Worm (Caenorhabditis elegans) whole organism, midembryonic: ENCODE data around the gene T27E7.3.

Experiments used
- T22C8.4 ChIP-seq: fragments of 200-800 bp; sonication (Bioruptor generic); IDR thresholded peaks from 2 replicates; pipeline ENCODE4 v1.3.6; 2022; ENCODE audit warnings: missing genetic modification characterization, missing compliant biosample characterization
- cog-1 ChIP-seq: sonication (generic microtip); optimal IDR thresholded peaks from 2 replicates; lab custom pipeline; 2016; ENCODE audit warnings: missing genetic modification characterization, missing compliant biosample characterization
- flt-1 ChIP-seq: fragments of 200-800 bp; sonication (Bioruptor generic); IDR thresholded peaks from 2 replicates; pipeline ENCODE4 v1.3.6; 2022; ENCODE audit warnings: missing genetic modification characterization, missing compliant biosample characterization
- klf-2 ChIP-seq: fragments of 200-800 bp; sonication (Bioruptor generic); conservative IDR thresholded peaks from 2 replicates; pipeline ENCODE4 v1.3.6; 2022; ENCODE audit warnings: missing genetic modification reagents, missing genetic modification characterization, missing compliant biosample characterization
- med-1 ChIP-seq: sonication (generic microtip); optimal IDR thresholded peaks from 2 replicates; lab custom pipeline; 2017; ENCODE audit warnings: missing genetic modification characterization, mild to moderate bottlenecking, missing compliant biosample characterization, antibody characterized with exemption, missing genetic modification reagents; ENCODE audit not compliant: insufficient read depth
- ref-1 ChIP-seq: fragments of 200-800 bp; sonication (Bioruptor generic); conservative IDR thresholded peaks from 2 replicates; pipeline ENCODE4 v1.3.6; 2022; ENCODE audit warnings: missing genetic modification reagents, missing genetic modification characterization, missing compliant biosample characterization
- tab-1 ChIP-seq: fragments of 200-800 bp; sonication (Bioruptor generic); IDR thresholded peaks from 2 replicates; pipeline ENCODE4 v1.3.6; 2022; ENCODE audit warnings: missing genetic modification characterization, missing compliant biosample characterization
- ztf-23 ChIP-seq: fragments of 200-800 bp; sonication (Bioruptor generic); IDR thresholded peaks from 2 replicates; pipeline ENCODE4 v1.3.6; 2022; ENCODE audit warnings: missing genetic modification reagents, missing genetic modification characterization, missing compliant biosample characterization
- ztf-29 ChIP-seq: fragments of 200-800 bp; sonication (Bioruptor generic); IDR thresholded peaks from 2 replicates; pipeline ENCODE4 v1.3.6; 2022; ENCODE audit warnings: missing genetic modification reagents, missing genetic modification characterization, missing compliant biosample characterization

- no peak for TF ChIP-seq cog-1 (tag; lab: Kevin White, UChicago)
- TF ChIP-seq flt-1 (GFP tag; lab: Robert Waterston, UW), result no peak
- TF ChIP-seq med-1 (GFP tag; lab: Kevin White, UChicago), result no peak
- no peak for TF ChIP-seq T22C8.4 (GFP tag; lab: Robert Waterston, UW)
- TF ChIP-seq klf-2 (GFP tag; lab: Robert Waterston, UW), result no peak
- no peak for TF ChIP-seq ref-1 (GFP tag; lab: Robert Waterston, UW)
- no peak for TF ChIP-seq tab-1 (GFP tag; lab: Robert Waterston, UW)
- TF ChIP-seq ztf-29, result no peak
- no peak for TF ChIP-seq ztf-23 (GFP tag; lab: Robert Waterston, UW)
Observed at ce11 chrIV:14528718-14529117, at the start of gene T27E7.3.
